Fruit fly (Drosophila melanogaster) whole organism, embryonic: ENCODE results near the gene kairos.

ENCODE experiments used
- Blimp-1 ChIP-seq: fragments of 200-800 bp; sonication (Bioruptor generic); optimal IDR thresholded peaks from 3 replicates; lab custom pipeline; 2018; ENCODE audit warnings: missing biosample characterization, missing genetic modification characterization, mild to moderate bottlenecking, moderate library complexity, missing genetic modification reagents
- Bteb2 ChIP-seq: fragments of 200-800 bp; sonication (Bioruptor generic); optimal IDR thresholded peaks from 2 replicates; lab custom pipeline; 2016; ENCODE audit warnings: missing biosample characterization, missing genetic modification characterization
- CG10267 ChIP-seq: fragments of 200-800 bp; sonication (Bioruptor generic); optimal IDR thresholded peaks from 2 replicates; lab custom pipeline; 2018; ENCODE audit warnings: missing biosample characterization, mild to moderate bottlenecking, missing genetic modification characterization, moderate library complexity
- CG10979 ChIP-seq: fragments of 200-800 bp; sonication (Bioruptor generic); optimal IDR thresholded peaks from 2 replicates; lab custom pipeline; 2018; ENCODE audit warnings: missing biosample characterization, mild to moderate bottlenecking, missing genetic modification characterization, moderate library complexity
- CG12071 ChIP-seq: fragments of 200-800 bp; sonication (Bioruptor generic); optimal IDR thresholded peaks from 3 replicates; lab custom pipeline; 2018; ENCODE audit warnings: missing biosample characterization, mild to moderate bottlenecking, missing genetic modification characterization
- CG1233 ChIP-seq: fragments of 200-800 bp; sonication (Bioruptor generic); optimal IDR thresholded peaks from 4 replicates; lab custom pipeline; 2018; ENCODE audit warnings: missing biosample characterization, mild to moderate bottlenecking, missing genetic modification characterization
- CG14667 ChIP-seq: fragments of 200-800 bp; sonication (Bioruptor generic); IDR thresholded peaks from 2 replicates; pipeline ENCODE4 v1.3.6; 2022; ENCODE audit warnings: missing biosample characterization, missing genetic modification characterization
- CG18476 ChIP-seq: fragments of 200-800 bp; sonication (Bioruptor generic); optimal IDR thresholded peaks from 2 replicates; lab custom pipeline; 2016; ENCODE audit warnings: missing biosample characterization, mild to moderate bottlenecking, missing genetic modification characterization
- CG18619 ChIP-seq: fragments of 200-800 bp; sonication (Bioruptor generic); optimal IDR thresholded peaks from 3 replicates; lab custom pipeline; 2017; ENCODE audit warnings: missing biosample characterization, mild to moderate bottlenecking, missing genetic modification characterization
- CG2712 ChIP-seq: fragments of 200-800 bp; optimal IDR thresholded peaks from 3 replicates; lab custom pipeline; 2019; ENCODE audit warnings: missing biosample characterization, mild to moderate bottlenecking, missing genetic modification characterization, moderate library complexity
- CG3065 ChIP-seq: fragments of 200-800 bp; sonication (Bioruptor generic); optimal IDR thresholded peaks from 2 replicates; lab custom pipeline; 2016; ENCODE audit warnings: missing biosample characterization, missing genetic modification characterization
- CG33557 ChIP-seq: fragments of 200-800 bp; sonication (Bioruptor generic); optimal IDR thresholded peaks from 2 replicates; lab custom pipeline; 2019; ENCODE audit warnings: missing biosample characterization, mild to moderate bottlenecking, missing genetic modification characterization, moderate library complexity
- CG3407 ChIP-seq: fragments of 200-800 bp; sonication (Bioruptor generic); optimal IDR thresholded peaks from 2 replicates; lab custom pipeline; 2018; ENCODE audit warnings: missing biosample characterization, mild to moderate bottlenecking, missing genetic modification characterization
- CG3838 ChIP-seq: fragments of 200-800 bp; sonication (Bioruptor generic); optimal IDR thresholded peaks from 3 replicates; lab custom pipeline; 2016; ENCODE audit warnings: missing biosample characterization, missing genetic modification characterization
- CG8089 ChIP-seq: fragments of 200-800 bp; sonication (Bioruptor generic); optimal IDR thresholded peaks from 3 replicates; lab custom pipeline; 2016; ENCODE audit warnings: missing biosample characterization, missing genetic modification characterization
- CG8478 ChIP-seq: fragments of >200 bp; optimal IDR thresholded peaks from 2 replicates; lab custom pipeline; 2018
- CG8765 ChIP-seq: fragments of 200-800 bp; sonication (Bioruptor generic); IDR thresholded peaks from 2 replicates; pipeline ENCODE4 v1.3.6; 2022; ENCODE audit warnings: missing biosample characterization, missing genetic modification characterization
- CG8924 ChIP-seq: fragments of 200-800 bp; optimal IDR thresholded peaks from 3 replicates; lab custom pipeline; 2019; ENCODE audit warnings: missing biosample characterization, mild to moderate bottlenecking, missing genetic modification characterization, moderate library complexity
- CTCF ChIP-seq: fragments of 200-800 bp; sonication (Bioruptor generic); optimal IDR thresholded peaks from 2 replicates; lab custom pipeline; 2017; ENCODE audit warnings: missing biosample characterization, mild to moderate bottlenecking, missing genetic modification characterization, moderate library complexity
- CoRest ChIP-seq: fragments of 200-800 bp; sonication (Bioruptor generic); optimal IDR thresholded peaks from 3 replicates; lab custom pipeline; 2018; ENCODE audit warnings: missing biosample characterization, mild to moderate bottlenecking, missing genetic modification characterization, moderate library complexity
- CrebB ChIP-seq: fragments of 200-800 bp; sonication (Bioruptor generic); optimal IDR thresholded peaks from 3 replicates; lab custom pipeline; 2018; ENCODE audit warnings: missing biosample characterization, mild to moderate bottlenecking, missing genetic modification characterization
- Dad ChIP-seq: fragments of 200-800 bp; sonication (Bioruptor generic); optimal IDR thresholded peaks from 3 replicates; lab custom pipeline; 2016; ENCODE audit warnings: missing biosample characterization, missing genetic modification characterization
- Dek ChIP-seq: fragments of 200-800 bp; sonication (Bioruptor generic); optimal IDR thresholded peaks from 3 replicates; lab custom pipeline; 2019; ENCODE audit warnings: missing biosample characterization, mild to moderate bottlenecking, missing genetic modification characterization, moderate library complexity
- Dll ChIP-seq: fragments of 200-800 bp; sonication (Bioruptor generic); IDR thresholded peaks from 4 replicates; pipeline ENCODE4 v1.3.6; 2022; ENCODE audit warnings: missing biosample characterization, missing genetic modification characterization; ENCODE audit not compliant: partially characterized antibody
- Drgx ChIP-seq: fragments of 200-800 bp; sonication (Bioruptor generic); IDR thresholded peaks from 2 replicates; pipeline ENCODE4 v1.3.6; 2022; ENCODE audit warnings: missing biosample characterization, missing genetic modification characterization
- Elba2 ChIP-seq: fragments of 200-800 bp; sonication (Bioruptor generic); optimal IDR thresholded peaks from 3 replicates; lab custom pipeline; 2016; ENCODE audit warnings: missing biosample characterization, missing genetic modification characterization
- GATAe ChIP-seq: fragments of 200-800 bp; sonication (Bioruptor generic); conservative IDR thresholded peaks from 2 replicates; pipeline ENCODE4 v1.3.6; 2022; ENCODE audit warnings: missing biosample characterization, missing genetic modification characterization
- Lim3 ChIP-seq: fragments of 200-800 bp; sonication (Bioruptor generic); IDR thresholded peaks from 2 replicates; pipeline ENCODE4 v1.3.6; 2022; ENCODE audit warnings: missing biosample characterization, missing genetic modification characterization
- Lpt ChIP-seq: fragments of >200 bp; optimal IDR thresholded peaks from 2 replicates; lab custom pipeline; 2018; ENCODE audit warnings: missing biosample characterization, missing genetic modification characterization
- Opbp ChIP-seq: fragments of 200-800 bp; sonication (Bioruptor generic); IDR thresholded peaks from 3 replicates; pipeline ENCODE4 v1.3.6; 2022; ENCODE audit warnings: missing biosample characterization, missing genetic modification characterization; ENCODE audit not compliant: partially characterized antibody
- TFAM ChIP-seq: fragments of 200-800 bp; sonication (Bioruptor generic); optimal IDR thresholded peaks from 2 replicates; lab custom pipeline; 2017; ENCODE audit warnings: missing biosample characterization, missing genetic modification characterization, inconsistent platforms
- YL-1 ChIP-seq: fragments of 200-800 bp; sonication (Bioruptor generic); optimal IDR thresholded peaks from 3 replicates; lab custom pipeline; 2017; ENCODE audit warnings: missing biosample characterization, mild to moderate bottlenecking, missing genetic modification characterization
- ab ChIP-seq: fragments of 200-800 bp; sonication (Bioruptor generic); optimal IDR thresholded peaks from 2 replicates; lab custom pipeline; 2016; ENCODE audit warnings: missing biosample characterization, missing genetic modification characterization
- ap ChIP-seq: fragments of 200-800 bp; sonication (Bioruptor generic); IDR thresholded peaks from 2 replicates; pipeline ENCODE4 v1.3.6; 2022; ENCODE audit warnings: missing biosample characterization, missing genetic modification characterization
- az2 ChIP-seq: fragments of 200-800 bp; sonication (Bioruptor generic); optimal IDR thresholded peaks from 3 replicates; lab custom pipeline; 2016; ENCODE audit warnings: missing biosample characterization, missing genetic modification characterization
- btn ChIP-seq: fragments of 200-800 bp; sonication (Bioruptor generic); optimal IDR thresholded peaks from 2 replicates; lab custom pipeline; 2016; ENCODE audit warnings: missing biosample characterization, missing genetic modification characterization
- dati ChIP-seq: fragments of 200-800 bp; sonication (Bioruptor generic); IDR thresholded peaks from 2 replicates; pipeline ENCODE4 v1.3.6; 2022; ENCODE audit warnings: missing biosample characterization, missing genetic modification characterization
- dmrt11E ChIP-seq: fragments of 200-800 bp; sonication (Bioruptor generic); optimal IDR thresholded peaks from 3 replicates; lab custom pipeline; 2018; ENCODE audit warnings: missing biosample characterization, mild to moderate bottlenecking, missing genetic modification characterization, moderate library complexity
- gem ChIP-seq: fragments of 200-800 bp; sonication (Bioruptor generic); optimal IDR thresholded peaks from 2 replicates; lab custom pipeline; 2019; ENCODE audit warnings: missing biosample characterization, mild to moderate bottlenecking, missing genetic modification characterization, moderate library complexity
- gsb ChIP-seq: fragments of 200-800 bp; sonication (Bioruptor generic); IDR thresholded peaks from 2 replicates; pipeline ENCODE4 v1.3.6; 2022; ENCODE audit warnings: missing biosample characterization, missing genetic modification characterization
- maf-S ChIP-seq: fragments of 200-800 bp; sonication (Bioruptor generic); optimal IDR thresholded peaks from 2 replicates; lab custom pipeline; 2016; ENCODE audit warnings: missing biosample characterization, missing genetic modification characterization
- pan ChIP-seq, 4 experiments: fragments of >200 bp in 3 of 4; fragments of 200-800 bp in 1 of 4; sonication (Bioruptor generic) in 1 of 4; optimal IDR thresholded peaks in 3 of 4; IDR thresholded peaks in 1 of 4; 2 replicates each; pipeline versions ENCODE4 v1.3.6 to Lab custom; 2017 to 2022; ENCODE audit warnings: missing biosample characterization in 2 of 4, missing genetic modification characterization in 2 of 4, mixed read lengths in 1 of 4
- ro ChIP-seq: fragments of 200-800 bp; sonication (Bioruptor generic); IDR thresholded peaks from 2 replicates; pipeline ENCODE4 v1.3.6; 2022; ENCODE audit warnings: missing biosample characterization, missing genetic modification characterization
- schlank ChIP-seq: fragments of 200-800 bp; sonication (Bioruptor generic); optimal IDR thresholded peaks from 2 replicates; lab custom pipeline; 2018; ENCODE audit warnings: missing biosample characterization, mild to moderate bottlenecking, missing genetic modification characterization
- slbo ChIP-seq: fragments of 200-800 bp; sonication (Bioruptor generic); IDR thresholded peaks from 2 replicates; pipeline ENCODE4 v1.3.6; 2022; ENCODE audit warnings: missing biosample characterization, missing genetic modification characterization
- slou ChIP-seq: fragments of 200-800 bp; sonication (Bioruptor generic); optimal IDR thresholded peaks from 3 replicates; lab custom pipeline; 2016; ENCODE audit warnings: missing biosample characterization, missing genetic modification characterization
- stc ChIP-seq: fragments of 200-800 bp; sonication (Bioruptor generic); IDR thresholded peaks from 2 replicates; pipeline ENCODE4 v1.3.6; 2022; ENCODE audit warnings: missing biosample characterization, missing genetic modification characterization
- stwl ChIP-seq: fragments of 200-800 bp; sonication (Bioruptor generic); optimal IDR thresholded peaks from 3 replicates; lab custom pipeline; 2018; ENCODE audit warnings: missing biosample characterization, mild to moderate bottlenecking, missing genetic modification characterization, moderate library complexity
- unpg ChIP-seq: fragments of 200-800 bp; sonication (Bioruptor generic); optimal IDR thresholded peaks from 3 replicates; lab custom pipeline; 2018; ENCODE audit warnings: missing biosample characterization, mild to moderate bottlenecking, missing genetic modification characterization, moderate library complexity
- wek ChIP-seq: fragments of 200-800 bp; sonication (Bioruptor generic); optimal IDR thresholded peaks from 3 replicates; lab custom pipeline; 2018; ENCODE audit warnings: missing biosample characterization, mild to moderate bottlenecking, missing genetic modification characterization, moderate library complexity

kairos gene

DNA sequence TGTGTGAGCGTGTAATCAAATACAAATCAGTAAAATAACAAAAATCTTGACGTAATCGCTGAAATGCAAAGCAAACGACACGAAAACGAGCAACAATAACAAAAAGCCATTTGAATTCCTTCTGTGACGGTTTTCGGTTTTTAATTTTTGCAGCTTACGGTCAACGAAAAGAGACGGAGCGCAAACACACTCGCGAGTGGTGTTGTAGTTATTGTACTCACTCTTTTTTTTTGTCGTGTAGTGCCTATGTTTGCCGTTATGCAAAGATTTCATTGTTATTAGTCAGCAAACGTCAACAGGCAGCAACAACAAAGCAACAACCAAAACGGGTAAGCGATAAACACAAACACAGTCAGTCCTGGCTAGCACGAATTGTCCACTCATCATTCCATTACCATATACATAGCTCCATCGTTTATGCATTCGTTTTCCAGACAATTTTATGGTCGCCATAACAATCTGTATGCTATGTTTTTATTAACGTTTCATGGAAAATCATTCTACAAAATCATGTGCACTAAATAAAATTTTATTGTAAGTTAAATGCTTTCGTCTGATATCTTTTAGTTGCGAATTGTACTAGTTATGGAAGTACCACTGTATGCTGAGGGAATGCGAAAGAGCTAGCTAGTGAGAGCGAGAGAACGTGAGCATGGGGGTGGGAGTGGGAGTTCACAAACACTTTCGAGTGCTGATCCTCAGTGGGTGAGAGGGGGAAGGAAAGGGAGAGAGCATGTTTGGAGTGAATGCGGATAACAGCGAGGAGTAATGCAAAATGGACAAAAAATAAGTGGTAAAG lies 11.1 kb upstream of the kairos start (continued):
- TF ChIP-seq wek (GFP tag; lab: Kevin White, UChicago) (no peak), Opbp (GFP tag; lab: Robert Waterston, UW) (no peak), stc (GFP tag; lab: Robert Waterston, UW) (peak; percentile 71), Elba2 (GFP tag; lab: Kevin White, UChicago) (no peak), Lpt (GFP tag; lab: Kevin White, UChicago) (no peak), ro (GFP tag; lab: Robert Waterston, UW) (no peak), Dek (tag; lab: Kevin White, UChicago) (peak; percentile 80), gem (peak; percentile 81), Blimp-1 (GFP tag; lab: Kevin White, UChicago) (peak; percentile 55), maf-S (GFP tag; lab: Kevin White, UChicago) (peak; percentile 24), unpg (peak; percentile 75), Dll (no peak), ab (GFP tag; lab: Kevin White, UChicago) (no peak), CG3407 (GFP tag; lab: Kevin White, UChicago) (no peak), Drgx (GFP tag; lab: Robert Waterston, UW) (peak; percentile 74), dati (GFP tag; lab: Robert Waterston, UW) (no peak), YL-1 (GFP tag; lab: Kevin White, UChicago) (no peak), CTCF (no peak), schlank (peak; percentile 76), CG1233 (GFP tag; lab: Kevin White, UChicago) (peak; percentile 70), pan (optimal IDR thresholded peaks at IDR 0.05; lab: Kevin White, UChicago) (no peak), pan (GFP tag; optimal IDR thresholded peaks at IDR 0.05 in 1 of 2, IDR thresholded peaks at IDR 0.05 in 1 of 2) (peak in 1 of 2 experiments; percentile 75), Lim3 (GFP tag; lab: Robert Waterston, UW) (no peak), TFAM (GFP tag; lab: Kevin White, UChicago) (no peak), ap (GFP tag; lab: Robert Waterston, UW) (peak; percentile 41), CG8478 (no peak), GATAe (no peak), CrebB (tag; lab: Kevin White, UChicago) (peak; percentile 98), az2 (GFP tag; lab: Kevin White, UChicago) (peak; percentile 11), CG2712 (peak; percentile 68), CG33557 (peak; percentile 9), dmrt11E (tag; lab: Kevin White, UChicago) (no peak), CG3838 (GFP tag; lab: Kevin White, UChicago) (peak; percentile 36), btn (GFP tag; lab: Kevin White, UChicago) (no peak), Bteb2 (GFP tag; lab: Kevin White, UChicago) (no peak), stwl (no peak), CG8924 (tag; lab: Kevin White, UChicago) (peak; percentile 82), CG18476 (GFP tag; lab: Kevin White, UChicago) (peak; percentile 48), gsb (GFP tag; lab: Robert Waterston, UW) (peak; percentile 42), CG3065 (GFP tag; lab: Kevin White, UChicago) (no peak), slou (GFP tag; lab: Kevin White, UChicago) (no peak), CG12071 (GFP tag; lab: Kevin White, UChicago) (peak; percentile 65), slbo (peak; percentile 88), Dad (GFP tag; lab: Kevin White, UChicago) (peak; percentile 76), CG8089 (GFP tag; lab: Kevin White, UChicago) (peak; percentile 20), CG10267 (peak; percentile 20), CG18619 (GFP tag; lab: Kevin White, UChicago) (peak; percentile 58), CG10979 (peak; percentile 26), CG8765 (GFP tag; lab: Robert Waterston, UW) (no peak; the same call in 1 of the 2 replicates), CG14667 (peak; percentile 49), CoRest (tag; lab: Kevin White, UChicago) (peak; percentile 87)
